Fruit fly (Drosophila melanogaster) whole organism, prepupa: ENCODE results near the gene CG12477.

ENCODE experiments used
- Blimp-1 ChIP-seq: fragments of 200-800 bp; sonication (Bioruptor generic); optimal IDR thresholded peaks from 3 replicates; lab custom pipeline; 2017; ENCODE audit warnings: missing biosample characterization, missing genetic modification characterization, mild to moderate bottlenecking, moderate library complexity, missing genetic modification reagents
- CG10631 ChIP-seq: fragments of 200-800 bp; sonication (Bioruptor generic); optimal IDR thresholded peaks from 2 replicates; lab custom pipeline; 2016; ENCODE audit warnings: missing biosample characterization, missing genetic modification characterization
- CG10669 ChIP-seq: fragments of 200-800 bp; sonication (Bioruptor generic); optimal IDR thresholded peaks from 3 replicates; lab custom pipeline; 2018; ENCODE audit warnings: missing biosample characterization, mild to moderate bottlenecking, missing genetic modification characterization, moderate library complexity
- CG11294 ChIP-seq: fragments of 200-800 bp; sonication (Bioruptor generic); IDR thresholded peaks from 2 replicates; pipeline ENCODE4 v1.3.6; 2022; ENCODE audit warnings: missing biosample characterization, missing genetic modification characterization
- CG11762 ChIP-seq: fragments of 200-800 bp; sonication (Bioruptor generic); optimal IDR thresholded peaks from 3 replicates; lab custom pipeline; 2016; ENCODE audit warnings: missing biosample characterization, missing genetic modification characterization; ENCODE audit not compliant: insufficient read depth
- CG15336 ChIP-seq: fragments of 200-800 bp; sonication (Bioruptor generic); IDR thresholded peaks from 2 replicates; pipeline ENCODE4 v1.3.6; 2022; ENCODE audit warnings: missing biosample characterization, missing genetic modification characterization
- CG31627 ChIP-seq: fragments of 200-800 bp; sonication (Bioruptor generic); optimal IDR thresholded peaks from 3 replicates; lab custom pipeline; 2016; ENCODE audit warnings: missing biosample characterization, missing genetic modification characterization
- CG32006 ChIP-seq: fragments of 200-800 bp; sonication (Bioruptor generic); optimal IDR thresholded peaks from 3 replicates; lab custom pipeline; 2017; ENCODE audit warnings: missing biosample characterization, mild to moderate bottlenecking, missing genetic modification characterization
- CG3919 ChIP-seq: fragments of 200-800 bp; sonication (Bioruptor generic); optimal IDR thresholded peaks from 3 replicates; lab custom pipeline; 2016; ENCODE audit warnings: missing biosample characterization, missing genetic modification characterization
- CG4318 ChIP-seq: fragments of 200-800 bp; sonication (Bioruptor generic); optimal IDR thresholded peaks from 3 replicates; lab custom pipeline; 2017; ENCODE audit warnings: missing biosample characterization, mild to moderate bottlenecking, missing genetic modification characterization
- CG6163 ChIP-seq: fragments of 200-800 bp; sonication (Bioruptor generic); IDR thresholded peaks from 3 replicates; pipeline ENCODE4 v1.3.6; 2022; ENCODE audit warnings: missing biosample characterization, missing genetic modification characterization
- CG6276 ChIP-seq: fragments of 200-800 bp; sonication (Bioruptor generic); optimal IDR thresholded peaks from 2 replicates; lab custom pipeline; 2017; ENCODE audit warnings: missing biosample characterization, mild to moderate bottlenecking, missing genetic modification characterization
- CG6792 ChIP-seq: fragments of 200-800 bp; sonication (Bioruptor generic); optimal IDR thresholded peaks from 3 replicates; lab custom pipeline; 2016; ENCODE audit warnings: missing biosample characterization, missing genetic modification characterization
- CG6808 ChIP-seq: fragments of 200-800 bp; sonication (Bioruptor generic); optimal IDR thresholded peaks from 3 replicates; lab custom pipeline; 2017; ENCODE audit warnings: missing biosample characterization, missing genetic modification characterization, mild to moderate bottlenecking, moderate library complexity, missing genetic modification reagents
- CG6854 ChIP-seq: fragments of 200-800 bp; sonication (Bioruptor generic); optimal IDR thresholded peaks from 2 replicates; lab custom pipeline; 2017; ENCODE audit warnings: missing biosample characterization, mild to moderate bottlenecking, missing genetic modification characterization
- CG7368 ChIP-seq: fragments of 200-800 bp; sonication (Bioruptor generic); optimal IDR thresholded peaks from 3 replicates; lab custom pipeline; 2016; ENCODE audit warnings: missing biosample characterization, missing genetic modification characterization
- CG8119 ChIP-seq: fragments of 200-800 bp; sonication (Bioruptor generic); IDR thresholded peaks from 3 replicates; pipeline ENCODE4 v1.3.6; 2022; ENCODE audit warnings: missing biosample characterization, missing genetic modification characterization
- CG8319 ChIP-seq: fragments of 200-800 bp; sonication (Bioruptor generic); optimal IDR thresholded peaks from 3 replicates; lab custom pipeline; 2016; ENCODE audit warnings: missing biosample characterization, missing genetic modification characterization
- CG8632 ChIP-seq: fragments of 200-800 bp; sonication (Bioruptor generic); optimal IDR thresholded peaks from 3 replicates; lab custom pipeline; 2016; ENCODE audit warnings: missing biosample characterization, missing genetic modification characterization
- CG9139 ChIP-seq: fragments of 200-800 bp; sonication (Bioruptor generic); optimal IDR thresholded peaks from 3 replicates; lab custom pipeline; 2017; ENCODE audit warnings: missing biosample characterization, mild to moderate bottlenecking, missing genetic modification characterization
- Eip75B ChIP-seq: fragments of 200-800 bp; sonication (Bioruptor generic); optimal IDR thresholded peaks from 3 replicates; lab custom pipeline; 2016; ENCODE audit warnings: missing biosample characterization, missing genetic modification characterization
- Eip78C ChIP-seq: fragments of 200-800 bp; sonication (Bioruptor generic); peaks from one replicate; lab custom pipeline; 2016; ENCODE audit warnings: missing biosample characterization, missing genetic modification characterization
- Gug ChIP-seq: fragments of 200-800 bp; sonication (Bioruptor generic); IDR thresholded peaks from 2 replicates; pipeline ENCODE4 v1.3.6; 2022; ENCODE audit warnings: missing biosample characterization, missing genetic modification characterization
- Hr38 ChIP-seq: sonication (Bioruptor generic); optimal IDR thresholded peaks from 2 replicates; lab custom pipeline; 2016; ENCODE audit warnings: missing biosample characterization, missing genetic modification characterization
- Hr39 ChIP-seq: fragments of 200-800 bp; sonication (Bioruptor generic); optimal IDR thresholded peaks from 2 replicates; lab custom pipeline; 2016; ENCODE audit warnings: missing biosample characterization, missing genetic modification characterization
- Lpt ChIP-seq: fragments of 200-800 bp; sonication (Bioruptor generic); optimal IDR thresholded peaks from 3 replicates; lab custom pipeline; 2016; ENCODE audit warnings: missing biosample characterization, missing genetic modification characterization
- Met ChIP-seq: fragments of 200-800 bp; sonication (Bioruptor generic); optimal IDR thresholded peaks from 3 replicates; lab custom pipeline; 2016; ENCODE audit warnings: missing biosample characterization, missing genetic modification characterization
- OdsH ChIP-seq: fragments of 200-800 bp; sonication (Bioruptor generic); optimal IDR thresholded peaks from 3 replicates; lab custom pipeline; 2016; ENCODE audit warnings: missing biosample characterization, missing genetic modification characterization
- Sox102F ChIP-seq: fragments of 200-800 bp; sonication (Bioruptor generic); optimal IDR thresholded peaks from 2 replicates; lab custom pipeline; 2016; ENCODE audit warnings: missing biosample characterization, mild to moderate bottlenecking, missing genetic modification characterization
- Sox14 ChIP-seq: fragments of 200-800 bp; sonication (Bioruptor generic); optimal IDR thresholded peaks from 3 replicates; lab custom pipeline; 2016; ENCODE audit warnings: missing biosample characterization, missing genetic modification characterization
- acj6 ChIP-seq: fragments of 200-800 bp; sonication (Bioruptor generic); optimal IDR thresholded peaks from 3 replicates; lab custom pipeline; 2016; ENCODE audit warnings: missing biosample characterization, missing genetic modification characterization
- dac ChIP-seq: fragments of 200-800 bp; sonication (Bioruptor generic); optimal IDR thresholded peaks from 2 replicates; lab custom pipeline; 2017; ENCODE audit warnings: missing biosample characterization, mild to moderate bottlenecking, missing genetic modification characterization
- dsx ChIP-seq: fragments of 200-800 bp; optimal IDR thresholded peaks from 3 replicates; lab custom pipeline; 2019; ENCODE audit warnings: missing biosample characterization, mild to moderate bottlenecking, missing genetic modification characterization, moderate library complexity; ENCODE audit not compliant: poor library complexity, severe bottlenecking
- eg ChIP-seq: fragments of 200-800 bp; sonication (Bioruptor generic); IDR thresholded peaks from 3 replicates; pipeline ENCODE4 v1.3.6; 2022; ENCODE audit warnings: missing biosample characterization, missing genetic modification characterization
- esn ChIP-seq: fragments of 200-800 bp; sonication (Bioruptor generic); optimal IDR thresholded peaks from 2 replicates; lab custom pipeline; 2016; ENCODE audit warnings: missing biosample characterization, mild to moderate bottlenecking, missing genetic modification characterization, moderate library complexity
- fd85E ChIP-seq: fragments of 200-800 bp; sonication (Bioruptor generic); optimal IDR thresholded peaks from 3 replicates; lab custom pipeline; 2016; ENCODE audit warnings: missing biosample characterization, missing genetic modification characterization
- fkh ChIP-seq: fragments of 200-800 bp; sonication (Bioruptor generic); optimal IDR thresholded peaks from 3 replicates; lab custom pipeline; 2017; ENCODE audit warnings: missing biosample characterization, mild to moderate bottlenecking, missing genetic modification characterization, moderate library complexity
- lz ChIP-seq: fragments of 200-800 bp; sonication (Bioruptor generic); optimal IDR thresholded peaks from 3 replicates; lab custom pipeline; 2016; ENCODE audit warnings: missing biosample characterization, missing genetic modification characterization
- net ChIP-seq: fragments of 200-800 bp; sonication (Bioruptor generic); optimal IDR thresholded peaks from 3 replicates; lab custom pipeline; 2016; ENCODE audit warnings: missing biosample characterization, missing genetic modification characterization
- pdm3 ChIP-seq: fragments of 200-800 bp; sonication (Bioruptor generic); optimal IDR thresholded peaks from 3 replicates; lab custom pipeline; 2016; ENCODE audit warnings: missing biosample characterization, missing genetic modification characterization
- salr ChIP-seq, 2 experiments: fragments of 200-800 bp; sonication (Bioruptor generic); optimal IDR thresholded peaks; 3 replicates each; lab custom pipeline; 2016 to 2018; ENCODE audit warnings: missing biosample characterization in 2 of 2, missing genetic modification characterization in 2 of 2, mild to moderate bottlenecking in 1 of 2
- spab ChIP-seq: fragments of 200-800 bp; sonication (Bioruptor generic); optimal IDR thresholded peaks from 2 replicates; lab custom pipeline; 2017; ENCODE audit warnings: missing biosample characterization, mild to moderate bottlenecking, missing genetic modification characterization, missing genetic modification reagents
- topi ChIP-seq: fragments of 200-800 bp; sonication (Bioruptor generic); optimal IDR thresholded peaks from 3 replicates; lab custom pipeline; 2016; ENCODE audit warnings: missing biosample characterization, missing genetic modification characterization
- vri ChIP-seq: fragments of 200-800 bp; sonication (Bioruptor generic); optimal IDR thresholded peaks from 3 replicates; lab custom pipeline; 2016; ENCODE audit warnings: missing biosample characterization, mild to moderate bottlenecking, missing genetic modification characterization

Gene CG12477

dm6 chr3L:18756293-18756887 is 33.3 kb upstream of the CG12477 start (continued):
- no peak for TF ChIP-seq fkh
- TF ChIP-seq Hr38 (GFP tag; lab: Kevin White, UChicago) = no peak
- TF ChIP-seq fd85E (GFP tag; lab: Kevin White, UChicago) = peak; percentile 17
- peak; percentile 96 for TF ChIP-seq Eip78C
- peak; percentile 84 for TF ChIP-seq OdsH (GFP tag; lab: Kevin White, UChicago)
- TF ChIP-seq CG31627 (GFP tag; lab: Kevin White, UChicago) = peak; percentile 75
- peak in 1 of 2 experiments; percentile 67 for TF ChIP-seq salr (GFP tag; optimal IDR thresholded peaks at IDR 0.05; lab: Kevin White, UChicago)
- TF ChIP-seq CG15336 (GFP tag; lab: Robert Waterston, UW) = peak; percentile 88
- TF ChIP-seq CG10631 (GFP tag; lab: Kevin White, UChicago) = peak; percentile 59
- peak; percentile 84 for TF ChIP-seq pdm3
- TF ChIP-seq Lpt (GFP tag; lab: Kevin White, UChicago) = peak; percentile 35
- peak; percentile 64 for TF ChIP-seq Sox14 (GFP tag; lab: Kevin White, UChicago)
- TF ChIP-seq esn = peak; percentile 84
- peak; percentile 82 for TF ChIP-seq net (GFP tag; lab: Kevin White, UChicago)
- peak; percentile 48 for TF ChIP-seq dsx (GFP tag; lab: Kevin White, UChicago)
- TF ChIP-seq Met (GFP tag; lab: Kevin White, UChicago) = peak; percentile 81
- peak; percentile 79 for TF ChIP-seq acj6 (GFP tag; lab: Kevin White, UChicago)
- peak; percentile 80 for TF ChIP-seq CG3919
- peak; percentile 28 for TF ChIP-seq vri
- TF ChIP-seq Gug (GFP tag; lab: Robert Waterston, UW) = peak; percentile 86
- no peak for TF ChIP-seq CG6854 (GFP tag; lab: Kevin White, UChicago)
- TF ChIP-seq CG6276 (GFP tag; lab: Kevin White, UChicago) = peak; percentile 79
- TF ChIP-seq dac (GFP tag; lab: Kevin White, UChicago) = no peak
- TF ChIP-seq CG4318 (GFP tag; lab: Kevin White, UChicago) = peak; percentile 65
- TF ChIP-seq CG32006 (GFP tag; lab: Kevin White, UChicago) = peak; percentile 84
- TF ChIP-seq CG11294 (GFP tag; lab: Robert Waterston, UW) = peak; percentile 86
- TF ChIP-seq CG11762 (GFP tag; lab: Kevin White, UChicago) = peak; percentile 69
- peak; percentile 73 for TF ChIP-seq lz (GFP tag; lab: Kevin White, UChicago)
- TF ChIP-seq CG8632 = peak; percentile 77
- TF ChIP-seq CG6808 (GFP tag; lab: Kevin White, UChicago) = no peak
- peak; percentile 85 for TF ChIP-seq eg
- TF ChIP-seq CG6792 (GFP tag; lab: Kevin White, UChicago) = peak; percentile 73
- no peak for TF ChIP-seq spab (GFP tag; lab: Kevin White, UChicago)
- peak; percentile 70 for TF ChIP-seq CG10669 (GFP tag; lab: Kevin White, UChicago)
- peak; percentile 83 for TF ChIP-seq topi (GFP tag; lab: Kevin White, UChicago)
- TF ChIP-seq Blimp-1 (GFP tag; lab: Kevin White, UChicago) = peak; percentile 40
- TF ChIP-seq CG9139 (GFP tag; lab: Kevin White, UChicago) = no peak
- TF ChIP-seq CG8319 (GFP tag; lab: Kevin White, UChicago) = peak; percentile 69
- TF ChIP-seq Sox102F (GFP tag; lab: Kevin White, UChicago) = peak; percentile 73
- peak; percentile 69 for TF ChIP-seq Hr39 (GFP tag; lab: Kevin White, UChicago)

DNA sequence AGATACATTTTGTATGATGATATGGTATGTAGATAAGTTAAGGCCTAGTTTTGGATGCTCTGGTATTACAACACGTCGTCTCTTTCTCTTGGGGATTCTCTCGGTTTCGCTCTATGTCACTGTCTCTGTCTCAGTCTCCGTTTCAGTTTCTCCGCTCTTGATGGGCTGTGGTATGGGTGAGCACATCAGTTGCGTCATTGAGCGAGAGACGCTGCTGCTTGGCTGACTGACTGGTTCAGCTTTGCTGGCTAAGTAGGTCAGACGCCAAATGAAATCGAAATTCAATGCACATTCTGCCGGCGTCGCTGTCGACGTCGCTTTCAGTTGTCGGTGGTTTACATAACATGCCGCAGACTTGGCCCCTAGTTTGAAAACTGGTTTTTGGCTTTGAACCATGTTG is 30.8 kb upstream of the CG12477 start:
- TF ChIP-seq net (GFP tag; lab: Kevin White, UChicago) (no peak), CG8119 (GFP tag; lab: Robert Waterston, UW) (0 out of 3 replicates have a peak, but pooled peaks have one; percentile 21), CG6854 (GFP tag; lab: Kevin White, UChicago) (peak; percentile 8), CG6163 (GFP tag; lab: Robert Waterston, UW) (no peak), vri (peak; percentile 79), topi (GFP tag; lab: Kevin White, UChicago) (no peak), CG7368 (GFP tag; lab: Kevin White, UChicago) (no peak), CG32006 (GFP tag; lab: Kevin White, UChicago) (no peak), Blimp-1 (GFP tag; lab: Kevin White, UChicago) (peak; percentile 97), CG9139 (GFP tag; lab: Kevin White, UChicago) (no peak), CG6792 (GFP tag; lab: Kevin White, UChicago) (no peak), CG15336 (GFP tag; lab: Robert Waterston, UW) (0 out of 2 replicates have a peak, but pooled peaks have one; percentile 12), Eip75B (GFP tag; lab: Kevin White, UChicago) (peak; percentile 71)
